Worm (Caenorhabditis elegans): ENCODE results near the gene adh-5.

ce11 chrV:893437-894018 is 18.0 kb upstream of the adh-5 start, which contains the start of the genes srlf-23 and srlf-20:
- TF ChIP-seq ztf-23 (GFP tag; IDR thresholded peaks at IDR 0.05) (no peak), ref-1 (GFP tag; conservative IDR thresholded peaks at IDR 0.05) (no peak), flt-1 (GFP tag; IDR thresholded peaks at IDR 0.05) (no peak), ztf-29 (GFP tag; IDR thresholded peaks at IDR 0.05) (no peak), T22C8.4 (GFP tag; IDR thresholded peaks at IDR 0.05) (no peak), klf-2 (GFP tag; conservative IDR thresholded peaks at IDR 0.05) (no peak)
